Worm (Caenorhabditis elegans): ENCODE data around the gene fos-1.

The fos-1 gene

ce11 chrV:6003301-6003700 is at the start of gene fos-1:
Gene fos-1, plus strand, starts transcription at chrV:6003601.
- TF ChIP-seq ztf-23 (GFP tag; IDR thresholded peaks at IDR 0.05) = no peak
- TF ChIP-seq med-1 (GFP tag; optimal IDR thresholded peaks at IDR 0.05; ENCODE audit: insufficient read depth) = no peak
- TF ChIP-seq tab-1 (GFP tag; IDR thresholded peaks at IDR 0.05) = no peak
- TF ChIP-seq cog-1 (tag; optimal IDR thresholded peaks at IDR 0.05) = no peak
- no peak for TF ChIP-seq T22C8.4 (GFP tag; IDR thresholded peaks at IDR 0.05)
- TF ChIP-seq klf-2 (GFP tag; conservative IDR thresholded peaks at IDR 0.05) = no peak
- TF ChIP-seq ztf-29 (GFP tag; IDR thresholded peaks at IDR 0.05) = no peak
- TF ChIP-seq flt-1 (GFP tag; IDR thresholded peaks at IDR 0.05) = no peak
- no peak for TF ChIP-seq ref-1 (GFP tag; conservative IDR thresholded peaks at IDR 0.05)

ce11 chrV:5954747-5955146 is 48.7 kb upstream of the fos-1 start, which contains the start of gene M03F8.6:
Gene M03F8.6, minus strand, starts transcription at chrV:5954847.
- TF ChIP-seq T22C8.4 (GFP tag; IDR thresholded peaks at IDR 0.05) (no peak), ztf-23 (GFP tag; IDR thresholded peaks at IDR 0.05) (no peak), ztf-29 (GFP tag; IDR thresholded peaks at IDR 0.05) (no peak), flt-1 (GFP tag; IDR thresholded peaks at IDR 0.05) (no peak), tab-1 (GFP tag; IDR thresholded peaks at IDR 0.05) (no peak), ref-1 (GFP tag; conservative IDR thresholded peaks at IDR 0.05) (no peak), klf-2 (GFP tag; conservative IDR thresholded peaks at IDR 0.05) (no peak), cog-1 (tag; optimal IDR thresholded peaks at IDR 0.05) (no peak), med-1 (GFP tag; optimal IDR thresholded peaks at IDR 0.05; ENCODE audit: insufficient read depth) (no peak)

ce11 chrV:5955627-5956026 is 47.8 kb upstream of the fos-1 start:
- TF ChIP-seq med-1 (GFP tag; optimal IDR thresholded peaks at IDR 0.05; ENCODE audit: insufficient read depth) (no peak), T22C8.4 (GFP tag; IDR thresholded peaks at IDR 0.05) (no peak), ref-1 (GFP tag; conservative IDR thresholded peaks at IDR 0.05) (no peak), ztf-23 (GFP tag; IDR thresholded peaks at IDR 0.05) (no peak), tab-1 (GFP tag; IDR thresholded peaks at IDR 0.05) (no peak), cog-1 (tag; optimal IDR thresholded peaks at IDR 0.05) (no peak), ztf-29 (GFP tag; IDR thresholded peaks at IDR 0.05) (no peak), flt-1 (GFP tag; IDR thresholded peaks at IDR 0.05) (no peak), klf-2 (GFP tag; conservative IDR thresholded peaks at IDR 0.05) (no peak)

- TF ChIP-seq cog-1 (tag; optimal IDR thresholded peaks at IDR 0.05) (no peak), med-1 (GFP tag; optimal IDR thresholded peaks at IDR 0.05; ENCODE audit: insufficient read depth) (no peak), klf-2 (GFP tag; conservative IDR thresholded peaks at IDR 0.05) (no peak), ztf-29 (GFP tag; IDR thresholded peaks at IDR 0.05) (no peak), ref-1 (GFP tag; conservative IDR thresholded peaks at IDR 0.05) (no peak), flt-1 (GFP tag; IDR thresholded peaks at IDR 0.05) (no peak), tab-1 (GFP tag; IDR thresholded peaks at IDR 0.05) (no peak), T22C8.4 (GFP tag; IDR thresholded peaks at IDR 0.05) (no peak), ztf-23 (GFP tag; IDR thresholded peaks at IDR 0.05) (no peak)
Measured at ce11 chrV:5961516-5961915, 41.9 kb upstream of the fos-1 start, which contains the start of gene mcp-1. Gene mcp-1, plus strand, starts transcription at chrV:5961807.

ce11 chrV:5963092-5963491 is 40.3 kb upstream of the fos-1 start:
- TF ChIP-seq med-1 (GFP tag; optimal IDR thresholded peaks at IDR 0.05; ENCODE audit: insufficient read depth) (no peak), flt-1 (GFP tag; IDR thresholded peaks at IDR 0.05) (no peak), ref-1 (GFP tag; conservative IDR thresholded peaks at IDR 0.05) (no peak), tab-1 (GFP tag; IDR thresholded peaks at IDR 0.05) (no peak), ztf-29 (GFP tag; IDR thresholded peaks at IDR 0.05) (no peak), ztf-23 (GFP tag; IDR thresholded peaks at IDR 0.05) (no peak), cog-1 (tag; optimal IDR thresholded peaks at IDR 0.05) (no peak)

ce11 chrV:5963696-5964095 is 39.7 kb upstream of the fos-1 start, which contains the start of gene pcm-1:
Gene pcm-1, minus strand, starts transcription at chrV:5963882.
- TF ChIP-seq med-1 (GFP tag; optimal IDR thresholded peaks at IDR 0.05; ENCODE audit: insufficient read depth) (no peak), T22C8.4 (GFP tag; IDR thresholded peaks at IDR 0.05) (no peak), tab-1 (GFP tag; IDR thresholded peaks at IDR 0.05) (no peak), ztf-23 (GFP tag; IDR thresholded peaks at IDR 0.05) (no peak), ref-1 (GFP tag; conservative IDR thresholded peaks at IDR 0.05) (no peak), ztf-29 (GFP tag; IDR thresholded peaks at IDR 0.05) (no peak), cog-1 (tag; optimal IDR thresholded peaks at IDR 0.05) (no peak), klf-2 (GFP tag; conservative IDR thresholded peaks at IDR 0.05) (no peak)

- no peak for TF ChIP-seq flt-1 (GFP tag; IDR thresholded peaks at IDR 0.05)
- TF ChIP-seq ztf-29 (GFP tag; IDR thresholded peaks at IDR 0.05) = no peak
- no peak for TF ChIP-seq ref-1 (GFP tag; conservative IDR thresholded peaks at IDR 0.05)
- no peak for TF ChIP-seq klf-2 (GFP tag; conservative IDR thresholded peaks at IDR 0.05)
- TF ChIP-seq tab-1 (GFP tag; IDR thresholded peaks at IDR 0.05) = no peak
- no peak for TF ChIP-seq med-1 (GFP tag; optimal IDR thresholded peaks at IDR 0.05; ENCODE audit: insufficient read depth)
- no peak for TF ChIP-seq ztf-23 (GFP tag; IDR thresholded peaks at IDR 0.05)
- no peak for TF ChIP-seq cog-1 (tag; optimal IDR thresholded peaks at IDR 0.05)
- TF ChIP-seq T22C8.4 (GFP tag; IDR thresholded peaks at IDR 0.05) = no peak
Measured at ce11 chrV:5964658-5965178, 38.7 kb upstream of the fos-1 start.

ce11 chrV:5972582-5972981 is 30.8 kb upstream of the fos-1 start:
- TF ChIP-seq flt-1 (GFP tag; IDR thresholded peaks at IDR 0.05) = no peak
- TF ChIP-seq ztf-23 (GFP tag; IDR thresholded peaks at IDR 0.05) = no peak
- TF ChIP-seq ref-1 (GFP tag; conservative IDR thresholded peaks at IDR 0.05) = no peak
- no peak for TF ChIP-seq T22C8.4 (GFP tag; IDR thresholded peaks at IDR 0.05)
- TF ChIP-seq med-1 (GFP tag; optimal IDR thresholded peaks at IDR 0.05; ENCODE audit: insufficient read depth) = no peak
- TF ChIP-seq tab-1 (GFP tag; IDR thresholded peaks at IDR 0.05) = no peak
- no peak for TF ChIP-seq ztf-29 (GFP tag; IDR thresholded peaks at IDR 0.05)
- no peak for TF ChIP-seq klf-2 (GFP tag; conservative IDR thresholded peaks at IDR 0.05)
- TF ChIP-seq cog-1 (tag; optimal IDR thresholded peaks at IDR 0.05) = no peak

- no peak for TF ChIP-seq ztf-23 (GFP tag; IDR thresholded peaks at IDR 0.05)
- no peak for TF ChIP-seq T22C8.4 (GFP tag; IDR thresholded peaks at IDR 0.05)
- TF ChIP-seq ztf-29 (GFP tag; IDR thresholded peaks at IDR 0.05) = no peak
- TF ChIP-seq ref-1 (GFP tag; conservative IDR thresholded peaks at IDR 0.05) = no peak
- no peak for TF ChIP-seq cog-1 (tag; optimal IDR thresholded peaks at IDR 0.05)
- TF ChIP-seq tab-1 (GFP tag; IDR thresholded peaks at IDR 0.05) = no peak
- no peak for TF ChIP-seq med-1 (GFP tag; optimal IDR thresholded peaks at IDR 0.05; ENCODE audit: insufficient read depth)
- no peak for TF ChIP-seq flt-1 (GFP tag; IDR thresholded peaks at IDR 0.05)
- TF ChIP-seq klf-2 (GFP tag; conservative IDR thresholded peaks at IDR 0.05) = no peak
Measured at ce11 chrV:5973713-5974112, 29.7 kb upstream of the fos-1 start.
